Worm (Caenorhabditis elegans): ENCODE data around the gene T22B7.3.

DNA sequence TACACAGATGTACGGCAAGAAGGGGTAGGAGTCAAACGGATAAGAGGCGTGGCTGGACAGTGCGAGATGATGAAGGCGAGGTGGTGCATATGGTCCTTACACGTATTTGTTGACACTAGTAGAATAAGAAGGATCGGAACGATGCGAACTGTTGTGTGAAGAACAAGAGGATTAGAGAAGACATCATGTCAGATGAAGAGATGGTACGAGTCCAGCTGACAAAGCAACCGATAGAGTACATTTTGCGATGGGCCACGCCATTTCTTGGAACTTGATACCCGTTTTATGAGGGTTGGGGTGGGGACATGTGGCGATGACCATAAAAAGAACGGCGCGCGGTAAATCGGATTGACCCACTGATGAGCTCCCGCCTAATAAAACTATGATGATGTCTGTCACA is 51.2 kb downstream of the T22B7.3 start:
- TF ChIP-seq F13H6.1 (tag; optimal IDR thresholded peaks at IDR 0.05) (no peak), nhr-25 (tag; optimal IDR thresholded peaks at IDR 0.05) (no peak), sem-4 (tag; optimal IDR thresholded peaks at IDR 0.05) (no peak), nhr-12 (tag; optimal IDR thresholded peaks at IDR 0.05) (no peak), ceh-16 (tag; optimal IDR thresholded peaks at IDR 0.05) (no peak), mab-5 (tag; optimal IDR thresholded peaks at IDR 0.05) (no peak), fos-1 (tag; optimal IDR thresholded peaks at IDR 0.05) (no peak), lin-13 (GFP tag; optimal IDR thresholded peaks at IDR 0.05) (no peak), zag-1 (tag; optimal IDR thresholded peaks at IDR 0.05) (no peak)
